Worm (Caenorhabditis elegans): ENCODE results near the gene pir-1.
A peak's percentile ranks its signal among the peaks of the same experiment; 100 is the strongest.

Gene pir-1

DNA sequence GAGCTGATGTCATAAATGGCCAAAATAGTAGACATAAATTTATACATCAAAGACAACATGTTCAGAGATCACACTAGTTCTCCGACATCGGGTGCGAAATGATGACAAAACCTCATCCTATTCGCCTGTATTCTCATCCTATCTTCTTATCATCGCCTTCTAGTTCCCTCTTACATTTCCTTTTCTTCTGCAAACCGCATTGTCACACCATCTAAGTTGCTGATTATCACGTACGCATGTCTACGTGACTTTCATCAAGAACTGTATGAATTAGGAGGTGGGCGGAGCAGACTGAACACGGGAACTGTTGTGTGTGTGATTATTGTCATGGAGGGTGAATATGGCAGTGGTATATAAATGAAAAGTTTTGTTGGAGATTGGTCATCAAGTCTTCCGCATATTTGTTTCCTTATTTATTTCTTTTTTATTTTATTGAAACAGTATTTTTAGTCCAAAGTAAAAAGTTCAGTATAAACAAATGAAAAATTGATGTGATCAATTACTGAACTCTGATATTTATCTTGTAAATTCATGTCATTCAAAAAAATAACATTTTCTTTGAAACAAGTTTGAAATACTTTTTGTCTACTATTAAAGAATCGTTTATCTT is 16.8 kb upstream of the pir-1 start:
- TF ChIP-seq nfya-1 (tag; optimal IDR thresholded peaks at IDR 0.05; ENCODE audit: insufficient read depth) (peak; percentile 20), pqm-1 (tag; optimal IDR thresholded peaks at IDR 0.05) (peak; percentile 81), nhr-23 (tag; optimal IDR thresholded peaks at IDR 0.05) (peak; percentile 76), elt-3 (tag; optimal IDR thresholded peaks at IDR 0.05) (peak in 2 of 3 experiments; percentile 62 to 79), ceh-28 (tag; optimal IDR thresholded peaks at IDR 0.05) (no peak), ama-1 (optimal IDR thresholded peaks at IDR 0.05) (no peak), lin-39 (tag; optimal IDR thresholded peaks at IDR 0.05) (no peak), zag-1 (tag; optimal IDR thresholded peaks at IDR 0.05) (no peak), nhr-76 (tag; optimal IDR thresholded peaks at IDR 0.05) (peak; percentile 60), nhr-237 (tag; optimal IDR thresholded peaks at IDR 0.05) (no peak), nhr-25 (tag; optimal IDR thresholded peaks at IDR 0.05) (peak; percentile 73), nhr-43 (tag; optimal IDR thresholded peaks at IDR 0.05; ENCODE audit: poor library complexity, severe bottlenecking) (peak; percentile 97), skn-1 (tag; optimal IDR thresholded peaks at IDR 0.05) (peak; percentile 82), R02D3.7 (tag; optimal IDR thresholded peaks at IDR 0.05) (no peak), elt-2 (tag; optimal IDR thresholded peaks at IDR 0.05) (peak; percentile 63)

DNA sequence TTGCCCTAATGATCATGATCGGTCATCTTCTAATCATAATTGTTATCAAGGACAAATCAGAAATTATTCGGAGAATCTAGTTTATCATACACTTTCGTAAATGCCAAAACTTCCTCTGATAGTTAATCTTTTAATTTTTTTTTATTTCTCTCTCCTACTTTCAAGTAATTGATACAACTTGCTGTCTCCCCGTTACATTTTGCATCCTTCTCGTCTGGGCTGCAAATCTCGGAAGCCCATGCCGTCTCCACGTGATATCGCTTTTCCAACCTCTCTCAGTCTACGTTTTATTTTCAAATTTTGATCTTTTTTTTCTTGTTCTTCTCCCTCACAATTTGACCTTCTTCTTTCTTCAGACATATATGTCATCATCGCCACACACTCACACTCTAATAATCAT is 16.1 kb upstream of the pir-1 start, which contains the start of gene rhy-1:
TSS of gene rhy-1 (plus strand) at position 357 of the 400 bp plus-strand sequence.
- TF ChIP-seq ztf-4 (tag; optimal IDR thresholded peaks at IDR 0.05): no peak
- TF ChIP-seq nhr-23 (tag; optimal IDR thresholded peaks at IDR 0.05): no peak
- no peak for TF ChIP-seq elt-2 (tag; optimal IDR thresholded peaks at IDR 0.05)
- no peak for TF ChIP-seq nhr-76 (tag; optimal IDR thresholded peaks at IDR 0.05)
- no peak for TF ChIP-seq skn-1 (tag; optimal IDR thresholded peaks at IDR 0.05)
- no peak for TF ChIP-seq jun-1 (tag; optimal IDR thresholded peaks at IDR 0.05)
- no peak for TF ChIP-seq sea-2 (GFP tag; optimal IDR thresholded peaks at IDR 0.05)
- no peak for TF ChIP-seq mdl-1 (tag; optimal IDR thresholded peaks at IDR 0.05)
- TF ChIP-seq tbx-2 (tag; optimal IDR thresholded peaks at IDR 0.05): no peak
- TF ChIP-seq unc-62 (GFP tag; optimal IDR thresholded peaks at IDR 0.05): no peak
- TF ChIP-seq R02D3.7 (tag; optimal IDR thresholded peaks at IDR 0.05): no peak

DNA sequence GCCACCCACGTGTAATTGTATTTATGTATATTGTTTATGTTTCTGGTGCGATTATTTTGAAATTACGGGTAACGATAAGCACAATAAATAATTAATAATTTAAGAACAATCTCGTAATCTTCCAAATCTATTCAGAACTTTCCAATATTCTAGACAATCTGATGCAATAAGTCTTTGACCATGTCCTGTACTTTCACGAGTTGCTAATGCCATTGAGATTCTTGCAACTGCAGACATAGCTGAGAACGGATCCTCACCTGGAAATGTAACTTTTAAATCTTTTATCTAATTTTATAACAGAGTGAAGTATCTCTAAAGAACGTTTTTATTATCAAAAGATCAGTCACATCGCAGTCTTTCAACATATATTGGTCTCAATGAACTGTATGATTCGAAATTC is 13.8 kb upstream of the pir-1 start:
- TF ChIP-seq ama-1 (optimal IDR thresholded peaks at IDR 0.05): peak; percentile 76
- peak; percentile 1 for TF ChIP-seq nhr-43 (tag; optimal IDR thresholded peaks at IDR 0.05; ENCODE audit: poor library complexity, severe bottlenecking)
- TF ChIP-seq nhr-28 (tag; optimal IDR thresholded peaks at IDR 0.05): no peak
- no peak for TF ChIP-seq egl-27 (tag; optimal IDR thresholded peaks at IDR 0.05)

DNA sequence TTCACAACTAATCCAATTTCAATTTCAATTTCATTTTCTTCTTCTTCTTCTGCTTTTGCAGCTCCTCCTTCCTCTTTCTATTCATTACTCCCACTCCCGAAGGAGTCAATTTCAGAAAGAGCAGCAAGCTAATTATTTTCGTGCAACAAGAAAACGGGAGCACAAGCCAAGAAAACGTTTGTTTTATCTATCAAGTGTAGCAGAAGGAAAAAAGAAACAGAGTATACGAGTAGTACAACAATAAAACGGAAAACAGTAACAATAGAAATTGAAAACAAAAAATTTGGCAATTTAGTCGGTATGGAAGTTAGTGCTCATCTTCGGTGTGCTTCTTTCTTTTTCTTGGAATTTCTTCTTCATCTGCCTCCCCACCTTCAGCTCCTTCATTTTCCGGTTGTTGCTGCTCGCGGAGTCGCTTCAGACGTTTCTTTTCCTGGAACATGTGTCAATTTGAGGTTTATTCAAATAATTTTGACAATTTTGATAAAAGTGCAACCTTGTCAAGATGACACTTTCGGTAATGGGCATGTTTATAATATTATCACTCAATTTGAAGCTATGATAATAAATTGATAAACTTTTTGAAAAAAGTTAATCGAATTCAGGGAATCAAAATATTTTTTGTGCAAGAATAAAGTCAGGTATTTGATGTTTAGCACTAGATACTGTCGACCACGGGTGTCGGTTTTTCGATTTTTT is 11.2 kb upstream of the pir-1 start, which contains the start of gene W07A12.8:
TSS of gene W07A12.8 (minus strand) at position 51 of the 699 bp plus-strand sequence.
- TF ChIP-seq lsy-12 (tag; optimal IDR thresholded peaks at IDR 0.05) (no peak), ZK546.5 (tag; optimal IDR thresholded peaks at IDR 0.05) (no peak), R02D3.7 (tag; optimal IDR thresholded peaks at IDR 0.05) (no peak), elt-2 (tag; optimal IDR thresholded peaks at IDR 0.05) (peak; percentile 39), unc-39 (tag; optimal IDR thresholded peaks at IDR 0.05) (no peak)

DNA sequence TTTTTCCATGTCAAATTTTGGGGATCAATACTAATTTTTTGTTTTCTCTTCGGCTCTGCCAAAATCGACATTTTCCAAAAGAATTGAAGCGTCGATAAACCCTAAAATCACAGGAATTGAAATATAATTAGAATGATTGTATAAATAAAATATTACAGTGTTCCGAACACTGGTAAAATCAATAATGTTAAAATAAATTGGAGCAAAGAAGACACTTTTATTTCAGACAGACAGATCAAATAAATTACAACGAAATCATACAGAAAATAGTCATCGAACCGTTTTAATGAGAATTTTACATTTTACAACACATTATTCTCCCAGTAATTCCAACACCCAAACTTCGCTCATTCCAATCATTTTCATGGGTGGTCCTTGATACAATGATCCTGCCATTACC is 9.4 kb upstream of the pir-1 start, which contains the start of gene T23G7.3:
TSS of gene T23G7.3 (minus strand) at position 101 of the 400 bp plus-strand sequence.
- TF ChIP-seq lin-15B (tag; optimal IDR thresholded peaks at IDR 0.05): no peak
- no peak for TF ChIP-seq hmg-11 (tag; optimal IDR thresholded peaks at IDR 0.05)
- no peak for TF ChIP-seq lsy-12 (tag; optimal IDR thresholded peaks at IDR 0.05)
- TF ChIP-seq ztf-4 (tag; optimal IDR thresholded peaks at IDR 0.05): no peak
- no peak for TF ChIP-seq egl-27 (tag; optimal IDR thresholded peaks at IDR 0.05)
- TF ChIP-seq nhr-11 (tag; optimal IDR thresholded peaks at IDR 0.05): no peak
- no peak for TF ChIP-seq ztf-11 (tag; optimal IDR thresholded peaks at IDR 0.05)
- no peak for TF ChIP-seq ceh-16 (tag; optimal IDR thresholded peaks at IDR 0.05)

All from whole organism, L3 larva.